Worm (Caenorhabditis elegans) whole organism, L2 larva: ENCODE measurements around the gene rcq-5.
A peak's percentile ranks its signal among the peaks of the same experiment; 100 is the strongest.

Experiments used
- C34F6.9 ChIP-seq: fragments of 150-350 bp; optimal IDR thresholded peaks from 2 replicates; lab custom pipeline; 2014; ENCODE audit warnings: missing biosample characterization, missing genetic modification characterization
- R02D3.7 ChIP-seq: fragments of 150-350 bp; optimal IDR thresholded peaks from 2 replicates; lab custom pipeline; 2014; ENCODE audit warnings: missing biosample characterization, missing genetic modification characterization
- Y55F3AM.14 ChIP-seq: fragments of 200-800 bp; sonication (Bioruptor generic); optimal IDR thresholded peaks from 2 replicates; lab custom pipeline; 2018; ENCODE audit warnings: mild to moderate bottlenecking, missing genetic modification characterization, missing compliant biosample characterization
- alr-1 ChIP-seq: fragments of 150-350 bp; optimal IDR thresholded peaks from 2 replicates; lab custom pipeline; 2014; ENCODE audit warnings: missing biosample characterization, missing genetic modification characterization
- aly-2 ChIP-seq: fragments of 150-350 bp; optimal IDR thresholded peaks from 2 replicates; lab custom pipeline; 2014; ENCODE audit warnings: missing biosample characterization, missing genetic modification characterization
- ama-1 ChIP-seq: fragments of 150-350 bp; optimal IDR thresholded peaks from 2 replicates; lab custom pipeline; 2018; ENCODE audit warnings: inconsistent platforms
- blmp-1 ChIP-seq: sonication (generic microtip); optimal IDR thresholded peaks from 2 replicates; lab custom pipeline; 2017; ENCODE audit warnings: missing genetic modification characterization, mild to moderate bottlenecking, missing compliant biosample characterization, antibody characterized with exemption, moderate library complexity; ENCODE audit not compliant: insufficient read depth
- ceh-82 ChIP-seq: fragments of 150-350 bp; optimal IDR thresholded peaks from 2 replicates; lab custom pipeline; 2014; ENCODE audit warnings: missing biosample characterization, missing genetic modification characterization
- crh-2 ChIP-seq: sonication (generic microtip); optimal IDR thresholded peaks from 2 replicates; lab custom pipeline; 2017; ENCODE audit warnings: missing biosample characterization, missing genetic modification characterization
- dmd-4 ChIP-seq: sonication (generic microtip); optimal IDR thresholded peaks from 2 replicates; lab custom pipeline; 2017; ENCODE audit warnings: missing biosample characterization, missing genetic modification characterization
- egl-27 ChIP-seq: sonication (generic microtip); optimal IDR thresholded peaks from 3 replicates; lab custom pipeline; 2017; ENCODE audit warnings: missing biosample characterization, missing genetic modification reagents, missing genetic modification characterization
- elt-1 ChIP-seq: fragments of 150-350 bp; optimal IDR thresholded peaks from 2 replicates; lab custom pipeline; 2014; ENCODE audit warnings: missing biosample characterization, missing genetic modification characterization
- elt-3 ChIP-seq: sonication (generic microtip); optimal IDR thresholded peaks from 2 replicates; lab custom pipeline; 2017; ENCODE audit warnings: missing biosample characterization, missing genetic modification characterization
- fos-1 ChIP-seq: fragments of 150-350 bp; optimal IDR thresholded peaks from 2 replicates; lab custom pipeline; 2014; ENCODE audit warnings: missing biosample characterization, missing genetic modification characterization
- gmeb-1 ChIP-seq: fragments of 150-350 bp; optimal IDR thresholded peaks from 2 replicates; lab custom pipeline; 2014; ENCODE audit warnings: missing biosample characterization, missing genetic modification characterization
- lin-11 ChIP-seq: fragments of 150-350 bp; sonication (generic microtip); optimal IDR thresholded peaks from 2 replicates; lab custom pipeline; 2014; ENCODE audit warnings: missing biosample characterization, missing genetic modification characterization, inconsistent platforms, mixed read lengths
- lin-13 ChIP-seq: fragments of 150-350 bp; optimal IDR thresholded peaks from 2 replicates; lab custom pipeline; 2014; ENCODE audit warnings: missing biosample characterization, missing genetic modification reagents, missing genetic modification characterization
- lin-39 ChIP-seq: fragments of 150-350 bp; optimal IDR thresholded peaks from 2 replicates; lab custom pipeline; 2014; ENCODE audit warnings: missing biosample characterization, missing genetic modification reagents, missing genetic modification characterization
- lsy-2 ChIP-seq, 2 experiments: fragments of 150-350 bp in 1 of 2; sonication (generic microtip) in 1 of 2; optimal IDR thresholded peaks; 2 replicates each; lab custom pipeline; 2014 to 2017; ENCODE audit warnings: missing biosample characterization in 2 of 2, missing genetic modification characterization in 2 of 2
- mab-5 ChIP-seq: fragments of 150-350 bp; optimal IDR thresholded peaks from 2 replicates; lab custom pipeline; 2014; ENCODE audit warnings: missing biosample characterization, missing genetic modification characterization
- mbf-1 ChIP-seq: sonication (generic microtip); optimal IDR thresholded peaks from 2 replicates; lab custom pipeline; 2017; ENCODE audit warnings: missing biosample characterization, missing genetic modification characterization
- mdl-1 ChIP-seq, 2 experiments: fragments of 150-350 bp in 1 of 2; sonication (generic microtip) in 1 of 2; optimal IDR thresholded peaks; 2 replicates each; lab custom pipeline; 2017; ENCODE audit warnings: missing biosample characterization in 2 of 2, missing genetic modification characterization in 2 of 2
- nhr-10 ChIP-seq: sonication (generic microtip); optimal IDR thresholded peaks from 2 replicates; lab custom pipeline; 2017; ENCODE audit warnings: missing biosample characterization, missing genetic modification characterization
- nhr-11 ChIP-seq: fragments of 150-350 bp; optimal IDR thresholded peaks from 2 replicates; lab custom pipeline; 2014; ENCODE audit warnings: missing biosample characterization, missing genetic modification characterization
- nhr-12 ChIP-seq: fragments of 150-350 bp; optimal IDR thresholded peaks from 2 replicates; lab custom pipeline; 2014; ENCODE audit warnings: missing biosample characterization, missing genetic modification characterization
- nhr-129 ChIP-seq: fragments of 150-350 bp; optimal IDR thresholded peaks from 2 replicates; lab custom pipeline; 2014; ENCODE audit warnings: missing biosample characterization, missing genetic modification characterization
- nhr-21 ChIP-seq: fragments of 150-350 bp; optimal IDR thresholded peaks from 2 replicates; lab custom pipeline; 2014; ENCODE audit warnings: missing biosample characterization, missing genetic modification characterization
- nhr-23 ChIP-seq: fragments of 150-350 bp; optimal IDR thresholded peaks from 2 replicates; lab custom pipeline; 2014; ENCODE audit warnings: missing biosample characterization, missing genetic modification reagents, missing genetic modification characterization
- nhr-237 ChIP-seq: fragments of 150-350 bp; optimal IDR thresholded peaks from 2 replicates; lab custom pipeline; 2014; ENCODE audit warnings: missing biosample characterization, missing genetic modification characterization
- nhr-25 ChIP-seq: fragments of 150-350 bp; sonication (generic microtip); optimal IDR thresholded peaks from 3 replicates; lab custom pipeline; 2014; ENCODE audit warnings: missing biosample characterization, missing genetic modification characterization
- nhr-6 ChIP-seq: fragments of 150-350 bp; optimal IDR thresholded peaks from 2 replicates; lab custom pipeline; 2014; ENCODE audit warnings: missing biosample characterization, missing genetic modification characterization
- nhr-77 ChIP-seq: fragments of 150-350 bp; optimal IDR thresholded peaks from 2 replicates; lab custom pipeline; 2014; ENCODE audit warnings: missing biosample characterization, missing genetic modification characterization
- sem-4 ChIP-seq: fragments of 150-350 bp; optimal IDR thresholded peaks from 2 replicates; lab custom pipeline; 2014; ENCODE audit warnings: missing biosample characterization, missing genetic modification reagents, missing genetic modification characterization
- skn-1 ChIP-seq: sonication (generic microtip); optimal IDR thresholded peaks from 2 replicates; lab custom pipeline; 2017; ENCODE audit warnings: missing biosample characterization, missing genetic modification characterization
- sma-3 ChIP-seq: sonication (generic microtip); optimal IDR thresholded peaks from 2 replicates; lab custom pipeline; 2016; ENCODE audit warnings: missing genetic modification reagents, missing genetic modification characterization, missing compliant biosample characterization
- sma-9 ChIP-seq, 2 experiments: fragments of 150-350 bp in 1 of 2; sonication (generic microtip) in 1 of 2; optimal IDR thresholded peaks; 2 replicates each; lab custom pipeline; 2014 to 2016; ENCODE audit warnings: missing genetic modification characterization in 2 of 2, mild to moderate bottlenecking in 1 of 2, missing biosample characterization in 1 of 2, missing compliant biosample characterization in 1 of 2, missing genetic modification reagents in 1 of 2, moderate library complexity in 1 of 2
- snpc-4 ChIP-seq: fragments of 150-350 bp; optimal IDR thresholded peaks from 2 replicates; lab custom pipeline; 2014; ENCODE audit warnings: missing biosample characterization, missing genetic modification characterization
- unc-39 ChIP-seq: fragments of 150-350 bp; optimal IDR thresholded peaks from 2 replicates; lab custom pipeline; 2014; ENCODE audit warnings: missing biosample characterization, missing genetic modification characterization
- unc-55 ChIP-seq: fragments of 150-350 bp; sonication (generic microtip); optimal IDR thresholded peaks from 3 replicates; lab custom pipeline; 2014; ENCODE audit warnings: missing biosample characterization, missing genetic modification reagents, missing genetic modification characterization
- unc-62 ChIP-seq: fragments of 150-350 bp; optimal IDR thresholded peaks from 2 replicates; lab custom pipeline; 2014; ENCODE audit warnings: missing biosample characterization, missing genetic modification reagents, missing genetic modification characterization
- zag-1 ChIP-seq: fragments of 150-350 bp; optimal IDR thresholded peaks from 2 replicates; lab custom pipeline; 2014; ENCODE audit warnings: missing biosample characterization, missing genetic modification characterization
- ztf-1 ChIP-seq: fragments of 200-800 bp; sonication (Bioruptor generic); conservative IDR thresholded peaks from 2 replicates; pipeline ENCODE4 v1.3.6; 2022; ENCODE audit warnings: missing genetic modification characterization, missing compliant biosample characterization
- ztf-11 ChIP-seq: sonication (generic microtip); optimal IDR thresholded peaks from 2 replicates; lab custom pipeline; 2017; ENCODE audit warnings: missing biosample characterization, missing genetic modification characterization
- ztf-4 ChIP-seq: fragments of 150-350 bp; optimal IDR thresholded peaks from 2 replicates; lab custom pipeline; 2014; ENCODE audit warnings: missing biosample characterization, missing genetic modification characterization

Gene rcq-5

ce11 chrIII:4096370-4096842 lies 38.6 kb upstream of the rcq-5 start:
- TF ChIP-seq nhr-10 (tag; lab: Kevin White, UChicago) = no peak
- TF ChIP-seq nhr-23 (tag; lab: Kevin White, UChicago) = no peak
- TF ChIP-seq nhr-129 (tag; lab: Kevin White, UChicago) = no peak
- TF ChIP-seq nhr-237 (tag; lab: Kevin White, UChicago) = no peak
- no peak for TF ChIP-seq sma-9 (GFP tag; optimal IDR thresholded peaks at IDR 0.05; lab: Kevin White, UChicago)
- TF ChIP-seq sma-9 (tag; optimal IDR thresholded peaks at IDR 0.05; lab: Kevin White, UChicago) = no peak
- TF ChIP-seq elt-1 (tag; lab: Kevin White, UChicago) = no peak
- no peak for TF ChIP-seq lin-39 (tag; lab: Kevin White, UChicago)
- TF ChIP-seq fos-1 (tag; lab: Kevin White, UChicago) = no peak
- no peak for TF ChIP-seq Y55F3AM.14
- no peak for TF ChIP-seq aly-2 (tag; lab: Kevin White, UChicago)
- no peak for TF ChIP-seq ztf-1 (GFP tag; lab: Robert Waterston, UW)
- TF ChIP-seq nhr-6 (tag; lab: Kevin White, UChicago) = no peak
- TF ChIP-seq mbf-1 = no peak
- no peak for TF ChIP-seq elt-3
- TF ChIP-seq nhr-77 (tag; lab: Kevin White, UChicago) = no peak
- TF ChIP-seq nhr-25 (tag; lab: Kevin White, UChicago) = no peak
- TF ChIP-seq ama-1 (lab: Kevin White, UChicago) = peak; percentile 18
- TF ChIP-seq nhr-12 = no peak
- no peak for TF ChIP-seq unc-55 (GFP tag; lab: Kevin White, UChicago)
- TF ChIP-seq unc-62 (GFP tag; lab: Kevin White, UChicago) = no peak
- no peak for TF ChIP-seq dmd-4
- TF ChIP-seq gmeb-1 = no peak
- TF ChIP-seq snpc-4 (tag; lab: Kevin White, UChicago) = no peak
- no peak for TF ChIP-seq R02D3.7 (tag; lab: Kevin White, UChicago)
- no peak for TF ChIP-seq ztf-4 (tag; lab: Kevin White, UChicago)
- no peak for TF ChIP-seq alr-1 (tag; lab: Kevin White, UChicago)
- TF ChIP-seq lsy-2 (tag; optimal IDR thresholded peaks at IDR 0.05; lab: Kevin White, UChicago) = peak in 1 of 2 experiments; percentile 4
- TF ChIP-seq ceh-82 (tag; lab: Kevin White, UChicago) = no peak
- TF ChIP-seq sem-4 (tag; lab: Kevin White, UChicago) = no peak
- TF ChIP-seq ztf-11 (tag; lab: Kevin White, UChicago) = no peak
- TF ChIP-seq skn-1 (tag; lab: Kevin White, UChicago) = no peak
- TF ChIP-seq lin-11 (tag; lab: Kevin White, UChicago) = no peak
- TF ChIP-seq crh-2 = peak; percentile 24
- peak; percentile 20 for TF ChIP-seq nhr-21 (tag; lab: Kevin White, UChicago)
- TF ChIP-seq blmp-1 (tag; lab: Kevin White, UChicago) = no peak
- no peak for TF ChIP-seq mdl-1 (tag; optimal IDR thresholded peaks at IDR 0.05; lab: Kevin White, UChicago)
- no peak for TF ChIP-seq nhr-11 (tag; lab: Kevin White, UChicago)
- TF ChIP-seq unc-39 = no peak
- no peak for TF ChIP-seq lin-13
- no peak for TF ChIP-seq mab-5 (tag; lab: Kevin White, UChicago)
- TF ChIP-seq sma-3 = peak; percentile 67
- TF ChIP-seq C34F6.9 (tag; lab: Kevin White, UChicago) = no peak
- no peak for TF ChIP-seq zag-1

ce11 chrIII:4095441-4096095 lies 37.8 kb upstream of the rcq-5 start, which contains the start of gene C03C10.7:
TSS of gene C03C10.7 (plus strand) at chrIII:4096045.
- TF ChIP-seq nhr-25 (tag; lab: Kevin White, UChicago) (no peak), unc-55 (GFP tag; lab: Kevin White, UChicago) (no peak), nhr-129 (tag; lab: Kevin White, UChicago) (no peak), mbf-1 (no peak), R02D3.7 (tag; lab: Kevin White, UChicago) (no peak), elt-3 (no peak), sma-3 (no peak), egl-27 (tag; lab: Kevin White, UChicago) (no peak)
